Worm (Caenorhabditis elegans): ENCODE results near the gene flp-8.

Gene flp-8

DNA sequence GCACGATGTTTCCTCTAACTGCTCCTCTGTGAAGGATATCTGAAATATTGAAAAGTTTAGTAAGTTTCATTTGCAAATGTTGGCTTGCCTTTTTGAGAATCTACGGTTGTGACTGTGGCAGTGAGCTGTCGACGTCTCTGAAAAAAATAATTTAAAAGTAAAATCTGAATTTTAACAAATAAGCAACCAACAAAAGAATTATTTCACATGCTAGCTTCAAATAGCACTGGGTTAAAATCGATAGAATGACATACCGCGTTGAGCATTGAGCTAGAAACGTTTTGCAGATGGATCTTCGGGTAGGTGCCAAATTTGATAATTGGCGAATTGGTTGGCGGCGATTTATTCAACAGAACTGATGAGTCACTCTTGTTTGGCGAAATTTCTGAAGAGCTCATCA is 9.4 kb upstream of the flp-8 start, which contains the start of gene F31F6.2:
F31F6.2 (minus strand) TSS at position 101 of the 400 bp plus-strand sequence.
- TF ChIP-seq nhr-21 (tag; optimal IDR thresholded peaks at IDR 0.05) (no peak), nhr-6 (tag; optimal IDR thresholded peaks at IDR 0.05) (no peak), ztf-4 (tag; optimal IDR thresholded peaks at IDR 0.05) (no peak), nhr-10 (tag; optimal IDR thresholded peaks at IDR 0.05) (no peak), aly-2 (tag; optimal IDR thresholded peaks at IDR 0.05) (no peak), F13H6.1 (tag; optimal IDR thresholded peaks at IDR 0.05) (no peak), mab-5 (tag; optimal IDR thresholded peaks at IDR 0.05) (no peak), ceh-16 (tag; optimal IDR thresholded peaks at IDR 0.05) (no peak), gmeb-1 (tag; optimal IDR thresholded peaks at IDR 0.05) (no peak), lsy-2 (tag; optimal IDR thresholded peaks at IDR 0.05) (no peak), mbf-1 (tag; optimal IDR thresholded peaks at IDR 0.05) (no peak)

DNA sequence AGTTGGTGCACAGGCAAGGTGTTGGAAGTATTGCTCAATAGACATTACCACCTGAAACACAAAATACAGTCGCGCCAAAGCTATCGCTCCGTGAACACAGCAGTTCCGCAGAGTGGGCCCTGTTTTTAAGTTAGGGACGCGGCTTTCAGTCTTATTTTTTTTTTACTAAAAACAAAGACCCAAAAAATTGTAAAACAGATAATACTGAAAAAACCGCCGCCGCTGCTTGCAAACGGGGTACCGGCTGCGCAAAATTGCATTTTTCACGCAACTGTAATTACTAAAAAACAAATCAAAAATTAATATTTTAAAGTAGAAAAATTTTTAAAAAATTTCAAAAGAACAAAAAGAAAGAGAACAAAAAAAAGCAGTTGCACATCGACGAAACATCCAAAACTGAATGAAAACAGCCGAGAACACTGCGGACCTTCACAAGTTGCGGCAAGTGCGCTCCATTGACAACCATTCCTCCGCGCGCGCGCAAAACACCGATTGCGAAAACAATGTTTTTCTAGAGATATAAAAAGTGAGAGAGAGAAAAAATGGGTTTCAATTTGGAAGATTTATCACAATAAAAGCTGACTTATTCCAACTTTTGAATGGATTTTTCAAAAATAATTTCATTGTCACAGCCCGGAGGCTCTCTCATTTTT is 8.3 kb upstream of the flp-8 start, which contains the start of gene F31F6.3:
F31F6.3 (minus strand) TSS at position 51 of the 653 bp plus-strand sequence.
- no peak for TF ChIP-seq ceh-82 (tag; optimal IDR thresholded peaks at IDR 0.05)
- TF ChIP-seq Y55F3AM.14 (GFP tag; optimal IDR thresholded peaks at IDR 0.05) = no peak
- no peak for TF ChIP-seq lsy-2 (tag; optimal IDR thresholded peaks at IDR 0.05)
- no peak for TF ChIP-seq gmeb-1 (tag; optimal IDR thresholded peaks at IDR 0.05)
- no peak for TF ChIP-seq crh-2 (tag; optimal IDR thresholded peaks at IDR 0.05)
- no peak for TF ChIP-seq nhr-25 (tag; optimal IDR thresholded peaks at IDR 0.05)
- TF ChIP-seq mbf-1 (tag; optimal IDR thresholded peaks at IDR 0.05) = no peak
- TF ChIP-seq nhr-11 (tag; optimal IDR thresholded peaks at IDR 0.05) = no peak
- no peak for TF ChIP-seq lin-11 (tag; optimal IDR thresholded peaks at IDR 0.05)
- no peak for TF ChIP-seq zag-1 (tag; optimal IDR thresholded peaks at IDR 0.05)
- no peak for TF ChIP-seq egl-27 (tag; optimal IDR thresholded peaks at IDR 0.05)
- no peak for TF ChIP-seq unc-39 (tag; optimal IDR thresholded peaks at IDR 0.05)

DNA sequence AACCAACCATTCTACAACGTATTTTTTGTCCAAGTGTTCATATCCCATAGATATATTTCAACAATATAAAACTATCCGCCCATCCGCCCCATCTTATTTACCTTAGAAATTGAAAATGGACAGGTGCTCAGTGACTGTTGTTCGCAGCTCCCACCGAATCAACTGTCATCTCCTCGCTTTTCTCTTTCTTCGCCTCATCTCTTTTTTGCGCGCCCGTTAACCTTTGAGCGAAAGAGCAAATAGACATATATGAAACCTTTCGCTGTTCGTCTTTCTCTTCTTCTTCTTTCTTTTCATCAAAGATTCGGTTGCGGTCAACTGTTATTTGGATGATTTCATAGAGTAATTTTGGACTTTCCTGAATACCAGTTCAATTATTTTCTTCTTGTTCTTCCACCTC is 5.6 kb upstream of the flp-8 start, which contains the start of gene sssh-1:
sssh-1 (plus strand) TSS at position 301 of the 400 bp plus-strand sequence.
- no peak for TF ChIP-seq ceh-16 (tag; optimal IDR thresholded peaks at IDR 0.05)
- no peak for TF ChIP-seq unc-62 (GFP tag; optimal IDR thresholded peaks at IDR 0.05)
- TF ChIP-seq snpc-4 (tag; optimal IDR thresholded peaks at IDR 0.05) = no peak
- TF ChIP-seq ztf-4 (tag; optimal IDR thresholded peaks at IDR 0.05) = no peak
- TF ChIP-seq peb-1 (tag; optimal IDR thresholded peaks at IDR 0.05) = no peak
- no peak for TF ChIP-seq elt-1 (tag; optimal IDR thresholded peaks at IDR 0.05)
- TF ChIP-seq nhr-10 (tag; optimal IDR thresholded peaks at IDR 0.05) = no peak
- no peak for TF ChIP-seq lin-39 (tag; optimal IDR thresholded peaks at IDR 0.05)
- TF ChIP-seq elt-3 (tag; optimal IDR thresholded peaks at IDR 0.05) = no peak
- TF ChIP-seq mbf-1 (tag; optimal IDR thresholded peaks at IDR 0.05) = no peak
- no peak for TF ChIP-seq Y55F3AM.14 (GFP tag; optimal IDR thresholded peaks at IDR 0.05)
- TF ChIP-seq fos-1 (tag; optimal IDR thresholded peaks at IDR 0.05) = no peak
- no peak for TF ChIP-seq blmp-1 (tag; optimal IDR thresholded peaks at IDR 0.05; ENCODE audit: insufficient read depth)
- TF ChIP-seq dmd-4 (tag; optimal IDR thresholded peaks at IDR 0.05) = no peak
- TF ChIP-seq unc-55 (GFP tag; optimal IDR thresholded peaks at IDR 0.05) = no peak

DNA sequence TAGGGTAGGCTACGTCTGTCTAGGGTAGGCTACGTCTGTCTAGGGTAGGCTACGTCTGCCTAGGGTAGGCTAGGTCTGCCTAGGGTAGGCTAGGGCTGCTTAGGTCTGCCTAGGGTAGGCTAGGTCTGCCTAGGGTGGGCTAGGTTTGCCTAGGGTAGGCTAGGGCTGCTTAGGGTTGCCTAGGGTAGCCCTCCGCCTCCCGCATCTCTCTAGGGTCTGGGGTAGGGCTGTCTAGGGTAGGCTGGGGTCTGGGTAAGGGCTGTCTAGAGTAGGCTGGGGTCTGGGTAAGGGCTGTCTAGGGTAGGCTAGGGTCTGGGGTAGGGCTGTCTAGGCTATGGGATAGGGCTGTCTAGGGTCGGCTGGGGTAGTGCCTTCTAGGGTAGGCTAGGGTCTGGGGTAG is 3.5 kb upstream of the flp-8 start:
- TF ChIP-seq mab-5 (tag; optimal IDR thresholded peaks at IDR 0.05) (no peak), nhr-129 (tag; optimal IDR thresholded peaks at IDR 0.05) (no peak), alr-1 (tag; optimal IDR thresholded peaks at IDR 0.05) (no peak), nhr-10 (tag; optimal IDR thresholded peaks at IDR 0.05) (no peak), blmp-1 (tag; optimal IDR thresholded peaks at IDR 0.05; ENCODE audit: insufficient read depth) (no peak), ama-1 (optimal IDR thresholded peaks at IDR 0.05) (no peak), C34F6.9 (tag; optimal IDR thresholded peaks at IDR 0.05) (no peak), zag-1 (tag; optimal IDR thresholded peaks at IDR 0.05) (no peak)

DNA sequence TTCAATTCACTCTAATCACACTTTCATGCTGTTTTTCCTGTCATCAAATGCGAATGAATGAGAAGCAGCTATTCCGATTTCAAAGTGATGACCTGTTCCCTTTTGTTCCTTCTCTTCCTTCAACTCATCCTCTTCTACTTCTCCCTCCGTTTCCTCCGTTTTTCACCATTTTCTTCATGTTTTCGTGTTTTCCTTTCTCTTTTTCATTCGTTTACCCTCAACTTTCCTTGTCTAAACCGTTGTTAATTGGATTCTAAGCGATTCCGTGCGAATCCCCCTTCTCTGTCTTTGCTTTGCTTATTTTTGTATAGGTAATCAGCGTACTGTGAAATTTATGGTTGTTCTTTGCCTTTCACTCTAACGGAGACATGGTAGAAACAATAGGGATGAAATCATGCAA is 4.6 kb downstream of the flp-8 start:
- no peak for TF ChIP-seq unc-62 (GFP tag; optimal IDR thresholded peaks at IDR 0.05)
- no peak for TF ChIP-seq ceh-16 (tag; optimal IDR thresholded peaks at IDR 0.05)
- no peak for TF ChIP-seq dmd-4 (tag; optimal IDR thresholded peaks at IDR 0.05)
- TF ChIP-seq lin-11 (tag; optimal IDR thresholded peaks at IDR 0.05) = no peak
- TF ChIP-seq ZK546.5 (tag; optimal IDR thresholded peaks at IDR 0.05) = no peak
- TF ChIP-seq mbf-1 (tag; optimal IDR thresholded peaks at IDR 0.05) = no peak
- no peak for TF ChIP-seq gmeb-1 (tag; optimal IDR thresholded peaks at IDR 0.05)
- no peak for TF ChIP-seq nhr-21 (tag; optimal IDR thresholded peaks at IDR 0.05)
- TF ChIP-seq sem-4 (tag; optimal IDR thresholded peaks at IDR 0.05) = no peak
- TF ChIP-seq nhr-237 (tag; optimal IDR thresholded peaks at IDR 0.05) = no peak
- no peak for TF ChIP-seq nhr-10 (tag; optimal IDR thresholded peaks at IDR 0.05)
- no peak for TF ChIP-seq crh-2 (tag; optimal IDR thresholded peaks at IDR 0.05)
- no peak for TF ChIP-seq R02D3.7 (tag; optimal IDR thresholded peaks at IDR 0.05)
- TF ChIP-seq nhr-77 (tag; optimal IDR thresholded peaks at IDR 0.05) = no peak
- no peak for TF ChIP-seq nhr-23 (tag; optimal IDR thresholded peaks at IDR 0.05)
- no peak for TF ChIP-seq nhr-25 (tag; optimal IDR thresholded peaks at IDR 0.05)
- no peak for TF ChIP-seq elt-3 (tag; optimal IDR thresholded peaks at IDR 0.05)
- no peak for TF ChIP-seq sma-3 (GFP tag; optimal IDR thresholded peaks at IDR 0.05)

All from whole organism, L2 larva.